Worm (Caenorhabditis elegans): ENCODE measurements around the gene F11D11.6.

ce11 chrV:18724076-18724475, 28.9 kb downstream of the F11D11.6 start:
- TF ChIP-seq T22C8.4 (GFP tag; IDR thresholded peaks at IDR 0.05) (no peak), med-1 (GFP tag; optimal IDR thresholded peaks at IDR 0.05; ENCODE audit: insufficient read depth) (no peak)
